Fruit fly (Drosophila melanogaster) whole organism, wandering third instar larva: ENCODE data around the gene epsilonCOP.

Source experiments
- Abd-B ChIP-seq: fragments of >200 bp; optimal IDR thresholded peaks from 2 replicates; lab custom pipeline; 2017; ENCODE audit warnings: missing biosample characterization, missing genetic modification characterization
- GATAd ChIP-seq: sonication (Bioruptor generic); optimal IDR thresholded peaks from 2 replicates; lab custom pipeline; 2016; ENCODE audit warnings: missing biosample characterization, missing genetic modification characterization
- br ChIP-seq: fragments of 200-800 bp; sonication (Bioruptor generic); optimal IDR thresholded peaks from 2 replicates; lab custom pipeline; 2016; ENCODE audit warnings: missing biosample characterization, missing genetic modification characterization
- dsf ChIP-seq: sonication (Bioruptor generic); optimal IDR thresholded peaks from 2 replicates; lab custom pipeline; 2016; ENCODE audit warnings: missing biosample characterization, missing genetic modification characterization, borderline replicate concordance
- woc ChIP-seq: sonication (Bioruptor generic); optimal IDR thresholded peaks from 2 replicates; lab custom pipeline; 2016; ENCODE audit warnings: missing biosample characterization, mild to moderate bottlenecking, missing genetic modification characterization

DNA sequence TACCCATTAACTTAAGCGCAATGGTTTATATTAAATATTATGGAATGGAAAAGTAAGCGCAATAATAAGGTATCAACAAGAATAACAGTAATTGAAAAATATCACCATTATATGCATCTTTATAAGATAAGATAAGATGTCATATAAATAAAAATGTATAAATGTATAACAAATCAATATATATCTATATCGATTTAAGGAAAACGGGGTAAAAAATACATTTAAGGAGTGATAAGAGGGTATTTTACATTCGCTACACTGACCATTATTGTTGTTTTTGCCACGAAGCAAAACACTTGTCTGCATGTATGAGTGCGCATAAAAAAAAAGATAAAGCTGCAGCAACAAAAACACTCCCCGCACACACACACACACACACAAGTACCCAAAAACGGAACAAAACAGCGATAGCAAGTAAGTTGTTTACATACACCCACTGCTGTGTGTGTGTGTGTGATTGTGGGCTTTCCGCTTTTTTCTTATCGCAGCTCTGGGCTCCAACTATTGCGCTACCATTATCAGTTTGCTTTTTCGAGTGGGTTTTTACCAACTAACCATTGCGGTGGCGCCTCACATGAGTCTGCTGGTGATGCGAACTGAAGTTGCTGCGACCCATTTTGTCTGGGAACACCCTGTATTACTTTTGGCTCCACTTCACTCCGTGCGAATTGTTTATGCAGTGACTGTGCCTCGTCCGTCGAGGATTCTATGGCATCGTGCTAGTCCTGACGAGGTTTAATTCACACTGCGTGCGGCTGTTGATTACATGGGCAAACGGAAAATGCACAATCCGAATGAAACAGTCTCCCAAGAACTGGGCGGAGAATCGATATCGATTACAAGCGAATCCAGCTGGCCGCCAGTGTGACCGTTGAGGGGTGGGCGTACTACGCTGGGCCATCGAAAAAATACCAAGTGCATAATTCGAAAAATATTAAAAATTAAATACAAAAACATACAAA, 15.5 kb upstream of the epsilonCOP start, which contains the start of gene mmy:
- TF ChIP-seq br (GFP tag; lab: Kevin White, UChicago) (peak; percentile 45), GATAd (GFP tag; lab: Kevin White, UChicago) (no peak), Abd-B (GFP tag; lab: Kevin White, UChicago) (no peak), woc (peak; percentile 9), dsf (GFP tag; lab: Kevin White, UChicago) (no peak)
